Fruit fly (Drosophila melanogaster) whole organism, embryonic: ENCODE measurements around the gene CG32645.

Source experiments
- Abd-B ChIP-seq: fragments of 200-800 bp; sonication (Bioruptor generic); optimal IDR thresholded peaks from 2 replicates; lab custom pipeline; 2018; ENCODE audit warnings: missing biosample characterization, mild to moderate bottlenecking, missing genetic modification characterization, moderate library complexity
- Ada2b ChIP-seq: fragments of 200-800 bp; sonication (Bioruptor generic); IDR thresholded peaks from 2 replicates; pipeline ENCODE4 v1.3.6; 2022; ENCODE audit warnings: missing biosample characterization, missing genetic modification characterization
- Atf-2 ChIP-seq: fragments of 200-800 bp; sonication (Bioruptor generic); optimal IDR thresholded peaks from 2 replicates; lab custom pipeline; 2016; ENCODE audit warnings: missing biosample characterization, missing genetic modification characterization
- Bdp1 ChIP-seq: fragments of 200-800 bp; sonication (Bioruptor generic); optimal IDR thresholded peaks from 3 replicates; lab custom pipeline; 2016; ENCODE audit warnings: missing biosample characterization, missing genetic modification characterization
- CG10267 ChIP-seq: fragments of 200-800 bp; sonication (Bioruptor generic); optimal IDR thresholded peaks from 2 replicates; lab custom pipeline; 2018; ENCODE audit warnings: missing biosample characterization, mild to moderate bottlenecking, missing genetic modification characterization, moderate library complexity
- CG10366 ChIP-seq: fragments of 200-800 bp; sonication (Bioruptor generic); IDR thresholded peaks from 2 replicates; pipeline ENCODE4 v1.3.6; 2022; ENCODE audit warnings: missing biosample characterization, missing genetic modification characterization
- CG10543 ChIP-seq: fragments of 200-800 bp; sonication (Bioruptor generic); optimal IDR thresholded peaks from 3 replicates; lab custom pipeline; 2017; ENCODE audit warnings: missing biosample characterization, mild to moderate bottlenecking, missing genetic modification characterization, moderate library complexity
- CG10959 ChIP-seq: fragments of 200-800 bp; sonication (Bioruptor generic); IDR thresholded peaks from 2 replicates; pipeline ENCODE4 v1.3.6; 2022; ENCODE audit warnings: missing biosample characterization, missing genetic modification characterization
- CG12219 ChIP-seq: fragments of 200-800 bp; sonication (Bioruptor generic); optimal IDR thresholded peaks from 3 replicates; lab custom pipeline; 2018; ENCODE audit warnings: missing biosample characterization, mild to moderate bottlenecking, missing genetic modification characterization
- CG12391 ChIP-seq: fragments of 200-800 bp; sonication (Bioruptor generic); optimal IDR thresholded peaks from 3 replicates; lab custom pipeline; 2018; ENCODE audit warnings: missing biosample characterization, mild to moderate bottlenecking, missing genetic modification characterization, moderate library complexity
- CG13287 ChIP-seq: fragments of 200-800 bp; sonication (Bioruptor generic); IDR thresholded peaks from 2 replicates; pipeline ENCODE4 v1.3.6; 2022; ENCODE audit warnings: missing biosample characterization, missing genetic modification characterization; ENCODE audit not compliant: partially characterized antibody
- CG13296 ChIP-seq: fragments of 200-800 bp; sonication (Bioruptor generic); optimal IDR thresholded peaks from 3 replicates; lab custom pipeline; 2018; ENCODE audit warnings: missing biosample characterization, mild to moderate bottlenecking, missing genetic modification characterization
- CG14667 ChIP-seq: fragments of 200-800 bp; sonication (Bioruptor generic); IDR thresholded peaks from 2 replicates; pipeline ENCODE4 v1.3.6; 2022; ENCODE audit warnings: missing biosample characterization, missing genetic modification characterization
- CG15011 ChIP-seq: fragments of 200-800 bp; sonication (Bioruptor generic); optimal IDR thresholded peaks from 3 replicates; lab custom pipeline; 2018; ENCODE audit warnings: missing biosample characterization, mild to moderate bottlenecking, missing genetic modification characterization
- CG15479 ChIP-seq: fragments of 200-800 bp; sonication (Bioruptor generic); optimal IDR thresholded peaks from 3 replicates; lab custom pipeline; 2019; ENCODE audit warnings: missing biosample characterization, mild to moderate bottlenecking, missing genetic modification characterization, moderate library complexity
- CG1603 ChIP-seq: fragments of 200-800 bp; sonication (Bioruptor generic); optimal IDR thresholded peaks from 2 replicates; lab custom pipeline; 2019; ENCODE audit warnings: missing biosample characterization, mild to moderate bottlenecking, missing genetic modification characterization, moderate library complexity
- CG17359 ChIP-seq: fragments of 200-800 bp; sonication (Bioruptor generic); optimal IDR thresholded peaks from 3 replicates; lab custom pipeline; 2018; ENCODE audit warnings: missing biosample characterization, mild to moderate bottlenecking, missing genetic modification characterization, moderate library complexity
- CG30431 ChIP-seq: fragments of 200-800 bp; sonication (Bioruptor generic); optimal IDR thresholded peaks from 2 replicates; lab custom pipeline; 2017; ENCODE audit warnings: missing biosample characterization, missing genetic modification characterization
- CG3065 ChIP-seq: fragments of 200-800 bp; sonication (Bioruptor generic); optimal IDR thresholded peaks from 2 replicates; lab custom pipeline; 2016; ENCODE audit warnings: missing biosample characterization, missing genetic modification characterization
- CG31441 ChIP-seq: fragments of 200-800 bp; sonication (Bioruptor generic); IDR thresholded peaks from 2 replicates; pipeline ENCODE4 v1.3.6; 2022; ENCODE audit warnings: missing biosample characterization, missing genetic modification characterization
- CG3163 ChIP-seq: fragments of 200-800 bp; sonication (Bioruptor generic); optimal IDR thresholded peaks from 3 replicates; lab custom pipeline; 2016; ENCODE audit warnings: missing biosample characterization, missing genetic modification characterization
- CG4282 ChIP-seq: fragments of 200-800 bp; sonication (Bioruptor generic); optimal IDR thresholded peaks from 2 replicates; lab custom pipeline; 2016; ENCODE audit warnings: missing biosample characterization, missing genetic modification characterization
- CG8478 ChIP-seq: fragments of >200 bp; optimal IDR thresholded peaks from 2 replicates; lab custom pipeline; 2018
- CoRest ChIP-seq: fragments of 200-800 bp; sonication (Bioruptor generic); optimal IDR thresholded peaks from 3 replicates; lab custom pipeline; 2018; ENCODE audit warnings: missing biosample characterization, mild to moderate bottlenecking, missing genetic modification characterization, moderate library complexity
- Fer3 ChIP-seq: fragments of 200-800 bp; sonication (Bioruptor generic); optimal IDR thresholded peaks from 2 replicates; lab custom pipeline; 2018; ENCODE audit warnings: missing biosample characterization, mild to moderate bottlenecking, missing genetic modification characterization, moderate library complexity
- Gsc ChIP-seq: fragments of 200-800 bp; sonication (Bioruptor generic); IDR thresholded peaks from 2 replicates; pipeline ENCODE4 v1.3.6; 2022; ENCODE audit warnings: missing biosample characterization, missing genetic modification characterization
- H2.0 ChIP-seq: fragments of 200-800 bp; sonication (Bioruptor generic); IDR thresholded peaks from 2 replicates; pipeline ENCODE4 v1.3.6; 2022; ENCODE audit warnings: missing biosample characterization, missing genetic modification characterization
- Oli ChIP-seq: fragments of 200-800 bp; sonication (Bioruptor generic); optimal IDR thresholded peaks from 2 replicates; lab custom pipeline; 2018; ENCODE audit warnings: missing biosample characterization, mild to moderate bottlenecking, missing genetic modification characterization, moderate library complexity
- Sry-δ ChIP-seq: fragments of 200-800 bp; sonication (Bioruptor generic); optimal IDR thresholded peaks from 2 replicates; lab custom pipeline; 2016; ENCODE audit warnings: missing biosample characterization, missing genetic modification characterization
- Ssrp ChIP-seq: fragments of 200-800 bp; sonication (Bioruptor generic); optimal IDR thresholded peaks from 2 replicates; lab custom pipeline; 2018; ENCODE audit warnings: missing biosample characterization, mild to moderate bottlenecking, missing genetic modification characterization, moderate library complexity
- Taf1 ChIP-seq: fragments of 200-800 bp; sonication (Bioruptor generic); IDR thresholded peaks from 2 replicates; pipeline ENCODE4 v1.3.6; 2022; ENCODE audit warnings: missing biosample characterization, missing genetic modification characterization
- br ChIP-seq: fragments of >200 bp; optimal IDR thresholded peaks from 2 replicates; lab custom pipeline; 2017
- dmrt99B ChIP-seq: fragments of 200-800 bp; sonication (Bioruptor generic); optimal IDR thresholded peaks from 2 replicates; lab custom pipeline; 2018; ENCODE audit warnings: missing biosample characterization, mild to moderate bottlenecking, missing genetic modification characterization, moderate library complexity
- ftz-f1 ChIP-seq: fragments of 200-800 bp; sonication (Bioruptor generic); optimal IDR thresholded peaks from 2 replicates; lab custom pipeline; 2016; ENCODE audit warnings: missing biosample characterization, missing genetic modification characterization
- grau ChIP-seq: fragments of 200-800 bp; optimal IDR thresholded peaks from 3 replicates; lab custom pipeline; 2019; ENCODE audit warnings: missing biosample characterization, mild to moderate bottlenecking, missing genetic modification characterization, moderate library complexity
- grn ChIP-seq: fragments of 200-800 bp; sonication (Bioruptor generic); optimal IDR thresholded peaks from 3 replicates; lab custom pipeline; 2017; ENCODE audit warnings: missing biosample characterization, missing genetic modification characterization
- ind ChIP-seq: fragments of 200-800 bp; sonication (Bioruptor generic); optimal IDR thresholded peaks from 3 replicates; lab custom pipeline; 2016; ENCODE audit warnings: missing biosample characterization, missing genetic modification characterization
- lola ChIP-seq, 3 experiments: fragments of >200 bp in 2 of 3; fragments of 200-800 bp in 1 of 3; sonication (Bioruptor generic) in 1 of 3; optimal IDR thresholded peaks; 2 replicates each; lab custom pipeline; 2017 to 2019; ENCODE audit warnings: missing biosample characterization in 3 of 3, missing genetic modification characterization in 3 of 3, mild to moderate bottlenecking in 1 of 3, moderate library complexity in 1 of 3
- nau ChIP-seq: fragments of 200-800 bp; sonication (Bioruptor generic); optimal IDR thresholded peaks from 3 replicates; lab custom pipeline; 2017; ENCODE audit warnings: missing biosample characterization, mild to moderate bottlenecking, missing genetic modification characterization, missing genetic modification reagents
- oc ChIP-seq: fragments of 200-800 bp; sonication (Bioruptor generic); optimal IDR thresholded peaks from 2 replicates; lab custom pipeline; 2018; ENCODE audit warnings: missing biosample characterization, mild to moderate bottlenecking, missing genetic modification characterization, moderate library complexity
- pan ChIP-seq, 4 experiments: fragments of >200 bp in 3 of 4; fragments of 200-800 bp in 1 of 4; sonication (Bioruptor generic) in 1 of 4; optimal IDR thresholded peaks in 3 of 4; IDR thresholded peaks in 1 of 4; 2 replicates each; pipeline versions ENCODE4 v1.3.6 to Lab custom; 2017 to 2022; ENCODE audit warnings: missing biosample characterization in 2 of 4, missing genetic modification characterization in 2 of 4, mixed read lengths in 1 of 4
- prd ChIP-seq, 3 experiments: fragments of >200 bp in 2 of 3; fragments of 200-800 bp in 1 of 3; sonication (Bioruptor generic) in 1 of 3; optimal IDR thresholded peaks in 2 of 3; IDR thresholded peaks in 1 of 3; 2 replicates in 2 of 3; 3 replicates in 1 of 3; pipeline versions ENCODE4 v1.3.6 to Lab custom; 2017 to 2022; ENCODE audit warnings: missing biosample characterization in 1 of 3, missing genetic modification characterization in 1 of 3
- row ChIP-seq: fragments of 200-800 bp; sonication (Bioruptor generic); IDR thresholded peaks from 3 replicates; pipeline ENCODE4 v1.3.6; 2022; ENCODE audit warnings: missing biosample characterization, missing genetic modification characterization
- run ChIP-seq: fragments of 200-800 bp; sonication (Bioruptor generic); optimal IDR thresholded peaks from 3 replicates; lab custom pipeline; 2018; ENCODE audit warnings: missing biosample characterization, mild to moderate bottlenecking, missing genetic modification characterization
- tgo ChIP-seq: fragments of 200-800 bp; sonication (Bioruptor generic); IDR thresholded peaks from 3 replicates; pipeline ENCODE4 v1.3.6; 2022; ENCODE audit warnings: missing biosample characterization, missing genetic modification characterization
- tup ChIP-seq: fragments of 200-800 bp; sonication (Bioruptor generic); optimal IDR thresholded peaks from 2 replicates; lab custom pipeline; 2016; ENCODE audit warnings: missing biosample characterization, mild to moderate bottlenecking, missing genetic modification characterization, moderate library complexity
- tx ChIP-seq: fragments of 200-800 bp; sonication (Bioruptor generic); optimal IDR thresholded peaks from 2 replicates; lab custom pipeline; 2016; ENCODE audit warnings: missing biosample characterization, missing genetic modification characterization
- unpg ChIP-seq: fragments of 200-800 bp; sonication (Bioruptor generic); optimal IDR thresholded peaks from 3 replicates; lab custom pipeline; 2018; ENCODE audit warnings: missing biosample characterization, mild to moderate bottlenecking, missing genetic modification characterization, moderate library complexity
- vfl ChIP-seq: fragments of 200-800 bp; sonication (Bioruptor generic); optimal IDR thresholded peaks from 2 replicates; lab custom pipeline; 2016; ENCODE audit warnings: missing biosample characterization, missing genetic modification characterization
- vvl ChIP-seq: fragments of 200-800 bp; sonication (Bioruptor generic); IDR thresholded peaks from 2 replicates; pipeline ENCODE4 v1.3.6; 2022; ENCODE audit warnings: missing biosample characterization, missing genetic modification characterization

The CG32645 gene

dm6 chrX:13143100-13143499, 4.1 kb downstream of the CG32645 start (continued):
- TF ChIP-seq unpg, result peak; percentile 63
- TF ChIP-seq CG31441 (GFP tag; lab: Robert Waterston, UW), result peak; percentile 43; the same call in 1 of the 2 replicates
- TF ChIP-seq CG3163 (GFP tag; lab: Kevin White, UChicago), result no peak
- TF ChIP-seq CG30431 (GFP tag; lab: Kevin White, UChicago), result no peak
- peak; percentile 54 for TF ChIP-seq CG10366 (GFP tag; lab: Robert Waterston, UW)
- TF ChIP-seq CG10267 (tag; lab: Kevin White, UChicago), result peak; percentile 19
- peak; percentile 66 for TF ChIP-seq row (GFP tag; lab: Robert Waterston, UW)
- TF ChIP-seq Bdp1 (GFP tag; lab: Kevin White, UChicago), result no peak
- TF ChIP-seq CG13296 (GFP tag; lab: Kevin White, UChicago), result peak; percentile 31
- no peak for TF ChIP-seq Sry-δ (GFP tag; lab: Kevin White, UChicago)
- no peak for TF ChIP-seq pan (optimal IDR thresholded peaks at IDR 0.05; lab: Kevin White, UChicago)
- peak in 1 of 2 experiments; percentile 33 for TF ChIP-seq pan (GFP tag; optimal IDR thresholded peaks at IDR 0.05 in 1 of 2, IDR thresholded peaks at IDR 0.05 in 1 of 2)
- no peak for TF ChIP-seq Atf-2 (GFP tag; lab: Kevin White, UChicago)
- TF ChIP-seq H2.0 (GFP tag; lab: Robert Waterston, UW), result peak; percentile 33; the same call in 1 of the 2 replicates
- no peak for TF ChIP-seq tup (GFP tag; lab: Kevin White, UChicago)
- TF ChIP-seq ftz-f1, result no peak
- TF ChIP-seq run (tag; lab: Kevin White, UChicago), result peak; percentile 6
- TF ChIP-seq CG4282 (GFP tag; lab: Kevin White, UChicago), result no peak
- TF ChIP-seq CG14667 (GFP tag; lab: Robert Waterston, UW), result peak; percentile 40; the same call in 1 of the 2 replicates
- TF ChIP-seq CG17359 (tag; lab: Kevin White, UChicago), result peak; percentile 66
- TF ChIP-seq CG12219 (GFP tag; lab: Kevin White, UChicago), result peak; percentile 29
- peak; percentile 2 for TF ChIP-seq nau (GFP tag; lab: Kevin White, UChicago)
- peak; percentile 63 for TF ChIP-seq Ada2b (GFP tag; lab: Robert Waterston, UW)
- TF ChIP-seq vvl (GFP tag; lab: Robert Waterston, UW), result peak; percentile 66
- no peak for TF ChIP-seq vfl (GFP tag; lab: Kevin White, UChicago)
- no peak for TF ChIP-seq CG15011 (GFP tag; lab: Kevin White, UChicago)
- TF ChIP-seq CG10959, result no peak
- TF ChIP-seq Abd-B (GFP tag; lab: Kevin White, UChicago), result peak; percentile 13
- peak; percentile 26 for TF ChIP-seq Ssrp (tag; lab: Kevin White, UChicago)
- no peak for TF ChIP-seq CG8478 (lab: Kevin White, UChicago)
- peak; percentile 14 for TF ChIP-seq CoRest
- peak; percentile 2 for TF ChIP-seq CG15479 (GFP tag; lab: Kevin White, UChicago)
- peak; percentile 41 for TF ChIP-seq CG1603 (tag; lab: Kevin White, UChicago)
- TF ChIP-seq prd (optimal IDR thresholded peaks at IDR 0.05; lab: Kevin White, UChicago), result no peak
- peak; percentile 84 for TF ChIP-seq prd (GFP tag; IDR thresholded peaks at IDR 0.05; lab: Robert Waterston, UW)
- TF ChIP-seq CG12391 (tag; lab: Kevin White, UChicago), result peak; percentile 40
- TF ChIP-seq oc (tag; lab: Kevin White, UChicago), result peak; percentile 37
- TF ChIP-seq ind (GFP tag; lab: Kevin White, UChicago), result peak; percentile 21
- TF ChIP-seq grau (tag; lab: Kevin White, UChicago), result peak; percentile 35
- peak in 1 of 3 experiments; percentile 18 for TF ChIP-seq lola (GFP tag; optimal IDR thresholded peaks at IDR 0.05; lab: Kevin White, UChicago)
- no peak for TF ChIP-seq Gsc (GFP tag; lab: Robert Waterston, UW)
- TF ChIP-seq dmrt99B (tag; lab: Kevin White, UChicago), result peak; percentile 74
- TF ChIP-seq br (lab: Kevin White, UChicago), result no peak
- TF ChIP-seq CG10543 (GFP tag; lab: Kevin White, UChicago), result no peak
- TF ChIP-seq tx, result no peak
- no peak for TF ChIP-seq Taf1 (GFP tag; lab: Robert Waterston, UW)
- TF ChIP-seq Fer3, result peak; percentile 25
- no peak for TF ChIP-seq grn (GFP tag; lab: Kevin White, UChicago)
- peak; percentile 59 for TF ChIP-seq Oli (tag; lab: Kevin White, UChicago)
- TF ChIP-seq CG3065, result no peak
- no peak for TF ChIP-seq CG13287
- peak; percentile 46; the same call in 2 of the 3 replicates for TF ChIP-seq tgo (GFP tag; lab: Robert Waterston, UW)
